Worm (Caenorhabditis elegans): Measurements from ENCODE around the gene stg-2.

ce11 chrX:8677873-8678272, 34.2 kb upstream of the stg-2 start:
- no peak for TF ChIP-seq nhr-2 (tag; optimal IDR thresholded peaks at IDR 0.05)
- no peak for TF ChIP-seq blmp-1 (tag; optimal IDR thresholded peaks at IDR 0.05)
- no peak for TF ChIP-seq ztf-11 (tag; optimal IDR thresholded peaks at IDR 0.05)
- TF ChIP-seq unc-39 (tag; optimal IDR thresholded peaks at IDR 0.05) = no peak
- no peak for TF ChIP-seq snpc-4 (tag; optimal IDR thresholded peaks at IDR 0.05)
- no peak for TF ChIP-seq sem-2 (GFP tag; optimal IDR thresholded peaks at IDR 0.05)
- TF ChIP-seq nhr-12 (tag; optimal IDR thresholded peaks at IDR 0.05) = no peak
- no peak for TF ChIP-seq elt-3 (tag; optimal IDR thresholded peaks at IDR 0.05)
- no peak for TF ChIP-seq lsy-2 (tag; optimal IDR thresholded peaks at IDR 0.05)
- TF ChIP-seq ceh-43 (GFP tag; optimal IDR thresholded peaks at IDR 0.05) = no peak
- TF ChIP-seq mep-1 (tag; optimal IDR thresholded peaks at IDR 0.05) = no peak
- TF ChIP-seq nhr-76 (tag; optimal IDR thresholded peaks at IDR 0.05) = no peak
- TF ChIP-seq unc-62 (GFP tag; optimal IDR thresholded peaks at IDR 0.05) = no peak
